Worm (Caenorhabditis elegans): ENCODE measurements around the gene msp-19.
"Not testable (repeated sequence)": the region's sequence is repeated elsewhere in the genome, so short reads cannot be mapped to it uniquely, and the experiment has no call there.

Gene msp-19

ce11 chrIV:5254678-5255077 is 5.7 kb upstream of the msp-19 start, which contains the start of gene F36H12.10:
Gene F36H12.10 (minus strand): TSS chrIV:5254778.
- TF ChIP-seq nfya-1 (tag; optimal IDR thresholded peaks at IDR 0.05; ENCODE audit: insufficient read depth); nhr-43 (tag; optimal IDR thresholded peaks at IDR 0.05; ENCODE audit: poor library complexity, severe bottlenecking); snpc-4 (tag; optimal IDR thresholded peaks at IDR 0.05): not testable (repeated sequence)

DNA sequence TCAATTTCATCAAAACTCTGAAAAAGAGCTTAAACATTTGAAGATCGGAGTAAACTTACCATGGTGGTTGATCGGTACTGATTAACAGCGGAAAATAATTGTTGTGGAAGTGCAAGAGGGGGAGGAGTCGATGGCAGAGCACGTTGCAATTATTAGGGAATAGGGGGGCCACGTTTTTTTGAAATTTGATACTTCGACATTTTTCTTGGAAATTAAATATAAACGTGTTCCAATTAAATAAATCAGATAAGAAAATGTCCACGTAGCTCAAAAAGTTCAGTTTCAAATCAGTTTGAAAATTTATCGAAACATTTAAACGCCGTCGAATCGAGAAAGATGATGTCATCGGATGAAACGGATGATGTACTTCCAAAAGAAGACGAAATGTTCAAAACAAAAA is 3.7 kb upstream of the msp-19 start, which contains the start of gene F36H12.9:
F36H12.9 (plus strand) TSS at position 301 of the 400 bp plus-strand sequence.
- TF ChIP-seq nhr-28 (tag; optimal IDR thresholded peaks at IDR 0.05); unc-62 (GFP tag; optimal IDR thresholded peaks at IDR 0.05); unc-39 (tag; optimal IDR thresholded peaks at IDR 0.05): not testable (repeated sequence)

DNA sequence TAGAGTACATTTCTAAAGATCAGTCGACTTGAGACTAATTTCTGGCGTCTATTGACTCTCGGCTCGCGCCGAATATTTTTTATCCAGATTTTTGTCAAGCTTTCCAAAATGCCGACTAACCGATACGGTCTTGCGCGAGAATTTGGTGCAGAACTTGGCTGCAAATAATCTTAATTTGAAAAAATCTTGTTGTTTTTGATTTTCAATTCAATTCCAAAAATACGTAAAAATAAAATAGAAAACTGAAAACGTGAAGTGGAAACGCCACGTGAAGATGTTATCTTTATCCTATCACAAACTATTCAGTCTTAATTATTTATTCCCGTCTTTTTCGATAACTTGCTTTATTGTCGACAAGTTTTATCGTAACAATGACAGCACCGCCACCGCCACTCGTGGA is 2.0 kb upstream of the msp-19 start, which contains the start of gene ttbk-2.1:
ttbk-2.1 (plus strand) TSS at position 301 of the 400 bp plus-strand sequence.
- not testable (repeated sequence) for TF ChIP-seq elt-3, jun-1, lin-39 (tag; optimal IDR thresholded peaks at IDR 0.05)

- TF ChIP-seq snpc-4 (tag; optimal IDR thresholded peaks at IDR 0.05) (peak; percentile 15), ama-1 (optimal IDR thresholded peaks at IDR 0.05) (peak; percentile 70)
Observed at ce11 chrIV:5264700-5265210, 4.4 kb downstream of the msp-19 start.

DNA sequence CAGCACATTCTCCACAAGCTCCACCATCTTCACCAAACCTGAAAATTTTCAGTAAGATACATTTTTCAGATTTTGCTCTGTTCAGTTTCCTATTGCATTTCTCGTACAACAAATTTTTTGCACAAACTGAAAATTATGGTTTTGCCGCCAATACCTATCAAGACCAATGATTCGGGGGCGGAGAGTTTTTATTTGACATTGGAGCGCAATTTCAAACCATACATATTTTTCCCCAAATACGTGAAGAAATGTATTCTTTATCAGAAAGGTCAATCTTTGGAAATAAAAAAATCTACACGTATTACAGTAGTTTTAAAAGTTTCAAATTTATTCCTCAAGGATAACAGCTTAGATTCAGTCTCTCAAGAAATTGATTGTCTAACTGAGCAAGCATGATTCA is 6.1 kb downstream of the msp-19 start, which contains the start of gene F36H12.5:
F36H12.5 (plus strand) TSS at position 301 of the 400 bp plus-strand sequence.
- no peak for TF ChIP-seq nhr-237 (tag; optimal IDR thresholded peaks at IDR 0.05)
- no peak for TF ChIP-seq lsy-12 (tag; optimal IDR thresholded peaks at IDR 0.05)
- TF ChIP-seq hmg-11 (tag; optimal IDR thresholded peaks at IDR 0.05), result no peak
- TF ChIP-seq ceh-82 (tag; optimal IDR thresholded peaks at IDR 0.05), result no peak
- TF ChIP-seq daf-12 (tag; optimal IDR thresholded peaks at IDR 0.05), result no peak
- TF ChIP-seq unc-62 (GFP tag; optimal IDR thresholded peaks at IDR 0.05), result no peak
- TF ChIP-seq nhr-67 (tag; optimal IDR thresholded peaks at IDR 0.05), result no peak
- TF ChIP-seq nhr-43 (tag; optimal IDR thresholded peaks at IDR 0.05; ENCODE audit: poor library complexity, severe bottlenecking), result no peak
- TF ChIP-seq eor-1 (tag; optimal IDR thresholded peaks at IDR 0.05), result no peak
- TF ChIP-seq ztf-11 (tag; optimal IDR thresholded peaks at IDR 0.05), result no peak
- TF ChIP-seq zag-1 (tag; optimal IDR thresholded peaks at IDR 0.05), result no peak
- TF ChIP-seq jun-1 (tag; optimal IDR thresholded peaks at IDR 0.05), result no peak
- TF ChIP-seq ama-1 (optimal IDR thresholded peaks at IDR 0.05), result no peak
- no peak for TF ChIP-seq tbx-2 (tag; optimal IDR thresholded peaks at IDR 0.05)
- TF ChIP-seq ceh-28 (tag; optimal IDR thresholded peaks at IDR 0.05), result no peak
- TF ChIP-seq elt-2 (tag; optimal IDR thresholded peaks at IDR 0.05), result no peak
- TF ChIP-seq nhr-12 (tag; optimal IDR thresholded peaks at IDR 0.05), result no peak

- TF ChIP-seq sea-2 (GFP tag; optimal IDR thresholded peaks at IDR 0.05), result no peak
- no peak for TF ChIP-seq zag-1 (tag; optimal IDR thresholded peaks at IDR 0.05)
- no peak for TF ChIP-seq R02D3.7 (tag; optimal IDR thresholded peaks at IDR 0.05)
- TF ChIP-seq tbx-2 (tag; optimal IDR thresholded peaks at IDR 0.05), result no peak
- TF ChIP-seq ZK546.5 (tag; optimal IDR thresholded peaks at IDR 0.05), result no peak
Observed at ce11 chrIV:5268803-5269202, 8.4 kb downstream of the msp-19 start, which contains the start of gene F36H12.4. Gene F36H12.4 (plus strand): TSS chrIV:5269103.

- TF ChIP-seq ceh-9 (tag; optimal IDR thresholded peaks at IDR 0.05) (no peak), ceh-16 (tag; optimal IDR thresholded peaks at IDR 0.05) (no peak), nhr-67 (tag; optimal IDR thresholded peaks at IDR 0.05) (no peak), lsy-12 (tag; optimal IDR thresholded peaks at IDR 0.05) (no peak), nhr-12 (tag; optimal IDR thresholded peaks at IDR 0.05) (no peak), elt-1 (tag; optimal IDR thresholded peaks at IDR 0.05) (no peak), elt-2 (tag; optimal IDR thresholded peaks at IDR 0.05) (no peak), lin-15B (tag; optimal IDR thresholded peaks at IDR 0.05) (no peak)
Observed at ce11 chrIV:5272518-5272917, 12.1 kb downstream of the msp-19 start, which contains the start of gene F36H12.3. Gene F36H12.3 (plus strand): TSS chrIV:5272818.
